Worm (Caenorhabditis elegans): ENCODE measurements around the gene F56B3.6.
A peak's percentile ranks its signal among the peaks of the same experiment; 100 is the strongest.

The F56B3.6 gene

DNA sequence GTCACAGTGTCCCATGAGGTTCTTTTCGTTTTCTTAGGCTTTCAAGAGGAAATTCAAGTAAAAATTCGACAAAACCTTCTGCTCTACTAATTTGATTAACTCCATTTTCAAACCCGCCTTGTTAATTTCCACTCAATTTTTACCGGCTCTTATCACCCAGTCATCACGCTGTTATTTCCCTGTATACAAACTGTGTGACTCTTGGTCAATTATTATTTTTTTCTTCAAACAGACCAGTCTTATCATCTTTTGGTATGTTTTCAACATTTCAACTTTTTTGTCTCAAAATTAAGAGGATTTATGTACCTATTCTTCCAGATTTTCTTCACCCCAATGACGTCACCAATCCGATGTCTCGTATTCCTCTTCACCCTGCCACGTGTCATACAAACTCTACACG lies 9.4 kb upstream of the F56B3.6 start, which contains the start of gene ugt-52:
Gene ugt-52, plus strand, starts transcription at position 301 of the 400 bp plus-strand sequence.
- TF ChIP-seq ceh-2 (tag; optimal IDR thresholded peaks at IDR 0.05) (no peak), syd-9 (tag; optimal IDR thresholded peaks at IDR 0.05) (no peak), tbx-7 (tag; optimal IDR thresholded peaks at IDR 0.05) (no peak), hlh-8 (tag; optimal IDR thresholded peaks at IDR 0.05) (no peak), ztf-16 (tag; optimal IDR thresholded peaks at IDR 0.05) (no peak), hlh-15 (tag; optimal IDR thresholded peaks at IDR 0.05) (no peak), dve-1 (tag; optimal IDR thresholded peaks at IDR 0.05) (no peak), madf-2 (tag; optimal IDR thresholded peaks at IDR 0.05) (no peak), fkh-6 (tag; optimal IDR thresholded peaks at IDR 0.05) (no peak), unc-86 (tag; optimal IDR thresholded peaks at IDR 0.05) (no peak)

DNA sequence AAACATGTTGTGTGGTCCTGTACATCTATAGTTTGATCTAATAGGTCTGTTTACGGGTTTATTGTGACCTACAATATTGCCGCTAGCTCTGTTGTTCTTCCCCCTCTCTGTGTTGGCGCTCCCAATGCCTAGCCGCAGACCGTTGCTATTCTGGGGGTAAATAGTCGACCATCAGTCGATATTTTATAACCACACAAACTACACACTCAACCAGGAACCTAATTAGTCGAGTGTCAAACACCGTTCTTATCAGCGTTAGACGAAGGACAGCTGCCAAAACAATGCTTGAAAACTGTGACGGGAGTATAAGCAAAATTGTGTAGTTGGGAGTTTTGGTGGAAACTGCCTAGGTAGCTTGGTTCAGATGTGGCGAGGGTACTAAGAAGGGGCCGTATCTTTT lies 5.5 kb upstream of the F56B3.6 start:
- no peak for TF ChIP-seq nfya-1 (tag; optimal IDR thresholded peaks at IDR 0.05)
- TF ChIP-seq T23F11.4 (GFP tag; optimal IDR thresholded peaks at IDR 0.05) = no peak
- no peak for TF ChIP-seq ceh-48 (tag; optimal IDR thresholded peaks at IDR 0.05)
- no peak for TF ChIP-seq hlh-8 (tag; optimal IDR thresholded peaks at IDR 0.05)
- TF ChIP-seq fax-1 (tag; optimal IDR thresholded peaks at IDR 0.05) = no peak
- TF ChIP-seq sox-2 (GFP tag; IDR thresholded peaks at IDR 0.05) = no peak
- no peak for TF ChIP-seq ztf-16 (tag; optimal IDR thresholded peaks at IDR 0.05)
- TF ChIP-seq hlh-30 (tag; optimal IDR thresholded peaks at IDR 0.05; ENCODE audit: insufficient read depth) = no peak
- TF ChIP-seq npax-4 (tag; optimal IDR thresholded peaks at IDR 0.05) = no peak
- TF ChIP-seq K02D7.2 (tag; optimal IDR thresholded peaks at IDR 0.05) = no peak
- TF ChIP-seq tbx-2 (tag; optimal IDR thresholded peaks at IDR 0.05) = no peak
- TF ChIP-seq ceh-14 (tag; optimal IDR thresholded peaks at IDR 0.05) = no peak
- TF ChIP-seq ceh-22 (tag; optimal IDR thresholded peaks at IDR 0.05) = no peak
- no peak for TF ChIP-seq Y22D7AL.16 (tag; optimal IDR thresholded peaks at IDR 0.05)
- TF ChIP-seq odd-2 (tag; optimal IDR thresholded peaks at IDR 0.05) = no peak
- TF ChIP-seq lim-6 (tag; optimal IDR thresholded peaks at IDR 0.05) = no peak

DNA sequence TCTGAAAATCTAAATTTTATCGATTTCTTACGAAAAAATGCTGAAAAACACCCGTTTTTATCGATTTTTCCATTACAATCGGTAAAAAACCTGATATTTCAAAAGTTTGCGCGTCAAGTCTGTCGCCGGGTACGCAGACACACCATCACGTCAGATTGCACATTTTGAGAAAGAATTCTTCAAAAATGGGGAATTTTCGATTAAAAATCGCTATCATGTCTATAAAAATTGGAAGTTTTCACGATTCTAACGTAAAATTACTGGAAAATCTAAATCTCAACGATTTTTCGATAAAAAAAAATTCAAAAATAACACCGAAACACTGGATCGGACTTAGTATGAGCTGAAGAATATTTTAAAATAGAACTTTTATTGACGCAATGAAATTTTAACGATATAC lies 6.4 kb downstream of the F56B3.6 start, which contains the start of gene F56B3.4:
Gene F56B3.4, minus strand, starts transcription at position 1 of the 400 bp plus-strand sequence.
- TF ChIP-seq ceh-48 (tag; optimal IDR thresholded peaks at IDR 0.05) = no peak
- TF ChIP-seq unc-86 (tag; optimal IDR thresholded peaks at IDR 0.05) = no peak
- TF ChIP-seq unc-55 (GFP tag; optimal IDR thresholded peaks at IDR 0.05) = no peak

DNA sequence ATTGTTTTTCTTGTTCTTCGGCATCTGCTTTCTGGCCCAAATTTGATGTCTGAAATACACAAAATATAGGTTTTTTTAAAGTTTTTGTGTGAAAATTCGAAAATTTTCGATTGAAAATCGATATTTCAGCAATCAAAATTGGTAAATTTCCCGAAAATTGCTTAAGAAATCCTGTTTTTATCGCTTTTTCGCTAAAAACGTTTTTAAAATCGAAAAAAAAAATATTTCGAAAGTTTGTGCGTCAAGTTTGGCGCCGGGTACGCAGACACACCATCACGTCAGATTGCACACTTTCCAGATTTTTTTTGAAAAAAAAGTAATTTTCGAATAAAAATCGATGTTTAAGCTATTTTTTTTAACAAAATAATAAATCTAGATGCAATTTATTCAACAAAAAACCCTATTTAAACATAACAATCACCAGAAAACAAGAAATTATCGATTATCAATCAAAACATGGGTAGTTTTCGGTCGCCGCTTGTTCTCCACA lies 7.6 kb downstream of the F56B3.6 start, which contains the start of gene skr-18:
Gene skr-18, minus strand, starts transcription at position 51 of the 490 bp plus-strand sequence.
- TF ChIP-seq sox-2 (GFP tag; IDR thresholded peaks at IDR 0.05) = no peak

DNA sequence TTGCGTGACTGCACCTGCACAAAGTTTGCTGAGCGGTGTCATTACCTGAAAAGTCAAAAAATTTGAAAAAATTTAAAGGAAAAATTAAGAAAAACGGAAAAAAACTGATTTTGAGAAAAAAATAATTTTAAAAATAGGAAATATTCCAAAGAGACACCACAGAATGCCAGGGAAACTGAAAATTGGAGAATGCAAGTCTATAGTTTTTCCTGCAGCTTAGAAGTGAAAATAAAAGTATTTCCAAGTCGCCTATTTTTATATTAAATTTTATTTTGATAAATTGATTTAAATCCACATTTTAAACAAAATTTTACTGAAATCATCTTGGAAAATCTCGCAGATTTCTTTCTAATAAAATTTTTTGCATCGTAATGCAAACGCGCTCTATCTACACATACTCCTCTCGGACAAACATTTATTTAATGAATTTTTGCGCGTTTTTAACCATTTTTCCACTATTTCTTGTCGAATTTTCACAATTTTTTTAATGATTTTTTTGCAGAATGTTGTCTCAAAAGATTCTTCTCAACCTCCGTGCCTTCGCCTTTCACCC lies 8.7 kb downstream of the F56B3.6 start, which contains the start of the genes F56B3.11 and ech-5:
Gene F56B3.11, minus strand, starts transcription at position 51 of the 553 bp plus-strand sequence.
Gene ech-5, plus strand, starts transcription at position 503 of the 553 bp plus-strand sequence.
- TF ChIP-seq lim-6 (tag; optimal IDR thresholded peaks at IDR 0.05) = peak; percentile 86
- peak; percentile 85 for TF ChIP-seq ahr-1 (tag; optimal IDR thresholded peaks at IDR 0.05)
- TF ChIP-seq T23F11.4 (GFP tag; optimal IDR thresholded peaks at IDR 0.05) = no peak
- TF ChIP-seq ceh-48 (tag; optimal IDR thresholded peaks at IDR 0.05) = no peak
- TF ChIP-seq ref-2 (tag; optimal IDR thresholded peaks at IDR 0.05) = peak; percentile 93
- TF ChIP-seq syd-9 (tag; optimal IDR thresholded peaks at IDR 0.05) = no peak
- TF ChIP-seq pqm-1 (tag; optimal IDR thresholded peaks at IDR 0.05) = peak; percentile 76
- TF ChIP-seq ceh-22 (tag; optimal IDR thresholded peaks at IDR 0.05) = no peak
- peak; percentile 75 for TF ChIP-seq ceh-34 (tag; optimal IDR thresholded peaks at IDR 0.05)
- TF ChIP-seq che-1 (tag; optimal IDR thresholded peaks at IDR 0.05) = peak; percentile 23
- peak; percentile 78 for TF ChIP-seq tbx-7 (tag; optimal IDR thresholded peaks at IDR 0.05)
- TF ChIP-seq zip-5 (tag; optimal IDR thresholded peaks at IDR 0.05) = peak; percentile 96
- TF ChIP-seq sdc-2 (tag; optimal IDR thresholded peaks at IDR 0.05) = no peak
- peak; percentile 78 for TF ChIP-seq ceh-19 (GFP tag; optimal IDR thresholded peaks at IDR 0.05)
- TF ChIP-seq ceh-24 (tag; optimal IDR thresholded peaks at IDR 0.05) = peak; percentile 23
- peak; percentile 36 for TF ChIP-seq npax-4 (tag; optimal IDR thresholded peaks at IDR 0.05)
- peak; percentile 93 for TF ChIP-seq fax-1 (tag; optimal IDR thresholded peaks at IDR 0.05)
- TF ChIP-seq K02D7.2 (tag; optimal IDR thresholded peaks at IDR 0.05) = no peak
- TF ChIP-seq unc-3 (GFP tag; conservative IDR thresholded peaks at IDR 0.05) = no peak
- peak; percentile 75 for TF ChIP-seq unc-3 (tag; optimal IDR thresholded peaks at IDR 0.05)
- no peak for TF ChIP-seq ama-1 (optimal IDR thresholded peaks at IDR 0.05)
- TF ChIP-seq sox-2 (GFP tag; IDR thresholded peaks at IDR 0.05) = no peak
- TF ChIP-seq pha-2 (tag; optimal IDR thresholded peaks at IDR 0.05) = peak; percentile 72
- peak; percentile 13 for TF ChIP-seq ceh-18 (tag; optimal IDR thresholded peaks at IDR 0.05)
- TF ChIP-seq ceh-30 (tag; optimal IDR thresholded peaks at IDR 0.05) = no peak
- peak; percentile 93 for TF ChIP-seq tbx-2 (tag; optimal IDR thresholded peaks at IDR 0.05)
- TF ChIP-seq unc-86 (tag; optimal IDR thresholded peaks at IDR 0.05) = peak; percentile 63
- TF ChIP-seq ceh-9 (tag; optimal IDR thresholded peaks at IDR 0.05) = no peak
- TF ChIP-seq hlh-8 (tag; optimal IDR thresholded peaks at IDR 0.05) = peak; percentile 94
- TF ChIP-seq nhr-232 (tag; optimal IDR thresholded peaks at IDR 0.05) = no peak
- no peak for TF ChIP-seq dve-1 (tag; optimal IDR thresholded peaks at IDR 0.05)
- peak; percentile 68 for TF ChIP-seq F13H6.1 (tag; optimal IDR thresholded peaks at IDR 0.05)
